Worm (Caenorhabditis elegans) whole organism, early embryonic: ENCODE results near the gene grl-13.

Experiments
- B0310.2 ChIP-seq: sonication (generic microtip); optimal IDR thresholded peaks from 2 replicates; lab custom pipeline; 2016; ENCODE audit warnings: mild to moderate bottlenecking, missing genetic modification characterization, missing compliant biosample characterization
- F13C5.2 ChIP-seq: sonication (generic microtip); optimal IDR thresholded peaks from 2 replicates; lab custom pipeline; 2017; ENCODE audit warnings: mild to moderate bottlenecking, missing genetic modification characterization, inconsistent platforms, missing compliant biosample characterization
- aly-1 ChIP-seq: sonication (generic microtip); optimal IDR thresholded peaks from 2 replicates; lab custom pipeline; 2016; ENCODE audit warnings: missing genetic modification characterization, missing compliant biosample characterization
- ama-1 ChIP-seq: fragments of 150-350 bp; optimal IDR thresholded peaks from 2 replicates; lab custom pipeline; 2014
- ceh-13 ChIP-seq: fragments of 200-800 bp; sonication (Bioruptor generic); optimal IDR thresholded peaks from 2 replicates; lab custom pipeline; 2018; ENCODE audit warnings: mild to moderate bottlenecking, missing genetic modification characterization, missing compliant biosample characterization
- ceh-36 ChIP-seq: sonication (generic microtip); optimal IDR thresholded peaks from 2 replicates; lab custom pipeline; 2016; ENCODE audit warnings: missing genetic modification characterization, inconsistent platforms, missing compliant biosample characterization
- ets-7 ChIP-seq: sonication (generic microtip); optimal IDR thresholded peaks from 2 replicates; lab custom pipeline; 2016; ENCODE audit warnings: missing genotype, missing genetic modification characterization, missing compliant biosample characterization
- flt-1 ChIP-seq: fragments of 200-800 bp; sonication (Bioruptor generic); IDR thresholded peaks from 2 replicates; pipeline ENCODE4 v1.3.6; 2022; ENCODE audit warnings: missing genetic modification characterization, missing compliant biosample characterization
- hmbx-1 ChIP-seq: sonication (generic microtip); optimal IDR thresholded peaks from 2 replicates; lab custom pipeline; 2016; ENCODE audit warnings: mild to moderate bottlenecking, missing genetic modification characterization, missing compliant biosample characterization
- hmg-4 ChIP-seq: fragments of 200-800 bp; sonication (Bioruptor generic); optimal IDR thresholded peaks from 2 replicates; lab custom pipeline; 2018; ENCODE audit warnings: mild to moderate bottlenecking, missing genetic modification characterization, missing compliant biosample characterization
- hnd-1 ChIP-seq: sonication (generic microtip); optimal IDR thresholded peaks from 2 replicates; lab custom pipeline; 2016; ENCODE audit warnings: missing genetic modification characterization, missing compliant biosample characterization
- pes-1 ChIP-seq: fragments of 200-800 bp; sonication (Bioruptor generic); IDR thresholded peaks from 2 replicates; pipeline ENCODE4 v1.3.6; 2022; ENCODE audit warnings: missing genetic modification reagents, missing genetic modification characterization, missing compliant biosample characterization
- scrt-1 ChIP-seq: fragments of 200-800 bp; sonication (Bioruptor generic); IDR thresholded peaks from 2 replicates; pipeline ENCODE4 v1.3.6; 2022; ENCODE audit warnings: missing genetic modification characterization, missing compliant biosample characterization
- sea-1 ChIP-seq: fragments of 200-800 bp; sonication (Bioruptor generic); conservative IDR thresholded peaks from 2 replicates; pipeline ENCODE4 v1.3.6; 2022; ENCODE audit warnings: missing genetic modification characterization, missing compliant biosample characterization
- tbx-11 ChIP-seq: fragments of 200-800 bp; sonication (Bioruptor generic); IDR thresholded peaks from 2 replicates; pipeline ENCODE4 v1.3.6; 2022; ENCODE audit warnings: missing genetic modification characterization, missing compliant biosample characterization
- tbx-37 ChIP-seq: fragments of 200-800 bp; sonication (Bioruptor generic); conservative IDR thresholded peaks from 2 replicates; pipeline ENCODE4 v1.3.6; 2022; ENCODE audit warnings: missing genetic modification reagents, missing genetic modification characterization, missing compliant biosample characterization
- tra-4 ChIP-seq: sonication (generic microtip); optimal IDR thresholded peaks from 2 replicates; lab custom pipeline; 2017; ENCODE audit warnings: missing genetic modification characterization, missing compliant biosample characterization

Gene grl-13

ce11 chrV:4396257-4396656, 31.8 kb upstream of the grl-13 start, which contains the start of gene F13A2.3:
F13A2.3 (minus strand) TSS chrV:4396357.
- TF ChIP-seq F13C5.2: no peak
- TF ChIP-seq ceh-13 (GFP tag; lab: Kevin White, UChicago): no peak
- TF ChIP-seq scrt-1: no peak
- no peak for TF ChIP-seq ceh-36
- TF ChIP-seq tbx-37 (GFP tag; lab: Robert Waterston, UW): no peak
- TF ChIP-seq ets-7 (tag; lab: Kevin White, UChicago): no peak
- TF ChIP-seq aly-1 (tag; lab: Kevin White, UChicago): no peak
- TF ChIP-seq hnd-1 (tag; lab: Kevin White, UChicago): no peak
- no peak for TF ChIP-seq tbx-11 (GFP tag; lab: Robert Waterston, UW)
- TF ChIP-seq B0310.2 (tag; lab: Kevin White, UChicago): no peak
- no peak for TF ChIP-seq tra-4 (tag; lab: Kevin White, UChicago)
- TF ChIP-seq sea-1 (GFP tag; lab: Robert Waterston, UW): no peak
- TF ChIP-seq flt-1 (GFP tag; lab: Robert Waterston, UW): no peak
- TF ChIP-seq hmbx-1: no peak
- no peak for TF ChIP-seq pes-1
- TF ChIP-seq hmg-4 (GFP tag; lab: Kevin White, UChicago): no peak
- no peak for TF ChIP-seq ama-1 (lab: Kevin White, UChicago)

DNA sequence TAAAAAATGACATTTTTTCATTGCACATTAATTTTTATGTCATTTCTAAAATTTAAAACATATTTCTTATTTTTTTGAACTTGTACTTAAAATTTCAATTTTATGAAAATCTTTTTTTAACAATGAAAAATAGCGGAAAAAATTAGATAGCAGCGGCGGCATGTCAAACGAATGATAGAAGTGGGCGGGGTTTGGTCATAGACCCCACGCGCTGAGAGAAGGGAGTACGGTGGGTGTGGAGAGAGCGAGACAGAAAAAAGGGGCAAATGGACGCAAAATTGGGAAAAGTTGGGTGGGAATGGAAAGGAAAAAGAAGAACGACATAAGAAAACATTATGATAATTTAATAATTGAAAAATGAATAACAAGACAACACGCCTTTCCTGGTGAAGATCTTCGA, 23.5 kb upstream of the grl-13 start:
- TF ChIP-seq ceh-13 (GFP tag; lab: Kevin White, UChicago) (no peak), hmbx-1 (no peak)

- no peak for TF ChIP-seq aly-1 (tag; lab: Kevin White, UChicago)
- no peak for TF ChIP-seq scrt-1
- TF ChIP-seq flt-1 (GFP tag; lab: Robert Waterston, UW): no peak
- no peak for TF ChIP-seq tra-4 (tag; lab: Kevin White, UChicago)
- TF ChIP-seq tbx-37 (GFP tag; lab: Robert Waterston, UW): no peak
- TF ChIP-seq hmg-4 (GFP tag; lab: Kevin White, UChicago): no peak
- no peak for TF ChIP-seq pes-1
- no peak for TF ChIP-seq tbx-11 (GFP tag; lab: Robert Waterston, UW)
- no peak for TF ChIP-seq hmbx-1
- no peak for TF ChIP-seq hnd-1 (tag; lab: Kevin White, UChicago)
- TF ChIP-seq ceh-36: no peak
- TF ChIP-seq sea-1 (GFP tag; lab: Robert Waterston, UW): no peak
- TF ChIP-seq F13C5.2: no peak
- TF ChIP-seq B0310.2 (tag; lab: Kevin White, UChicago): no peak
- no peak for TF ChIP-seq ceh-13 (GFP tag; lab: Kevin White, UChicago)
- no peak for TF ChIP-seq ets-7 (tag; lab: Kevin White, UChicago)
- no peak for TF ChIP-seq ama-1 (lab: Kevin White, UChicago)
These were observed 23.0 kb upstream of the grl-13 start, which contains the start of gene F13A2.9 for ce11 chrV:4387402-4387801. F13A2.9 (minus strand) TSS chrV:4387502.

DNA sequence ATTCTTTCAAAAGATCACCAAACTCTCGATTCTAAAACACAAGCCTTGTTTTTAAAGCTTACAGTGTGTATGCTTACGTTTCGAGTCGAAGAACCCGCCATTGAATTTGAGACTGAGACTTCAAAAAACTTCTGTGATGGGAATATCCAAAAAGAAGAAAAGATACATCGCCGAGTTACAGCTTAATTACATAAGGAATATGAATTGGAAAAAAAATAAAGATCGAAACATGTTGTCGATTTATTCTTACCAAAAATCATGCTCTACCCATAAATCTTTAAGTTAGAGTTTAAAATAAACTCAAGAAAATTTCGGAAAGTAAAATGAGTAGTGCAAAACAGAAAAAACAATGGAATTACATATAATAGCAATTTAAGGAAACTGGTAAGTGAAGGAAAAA, 21.8 kb upstream of the grl-13 start, which contains the start of gene F13A2.10:
F13A2.10 (minus strand) TSS at position 101 of the 400 bp plus-strand sequence.
- no peak for TF ChIP-seq ceh-13 (GFP tag; lab: Kevin White, UChicago)
- TF ChIP-seq ama-1 (lab: Kevin White, UChicago): no peak
- TF ChIP-seq F13C5.2: no peak
- no peak for TF ChIP-seq hmg-4 (GFP tag; lab: Kevin White, UChicago)
- TF ChIP-seq B0310.2 (tag; lab: Kevin White, UChicago): no peak

DNA sequence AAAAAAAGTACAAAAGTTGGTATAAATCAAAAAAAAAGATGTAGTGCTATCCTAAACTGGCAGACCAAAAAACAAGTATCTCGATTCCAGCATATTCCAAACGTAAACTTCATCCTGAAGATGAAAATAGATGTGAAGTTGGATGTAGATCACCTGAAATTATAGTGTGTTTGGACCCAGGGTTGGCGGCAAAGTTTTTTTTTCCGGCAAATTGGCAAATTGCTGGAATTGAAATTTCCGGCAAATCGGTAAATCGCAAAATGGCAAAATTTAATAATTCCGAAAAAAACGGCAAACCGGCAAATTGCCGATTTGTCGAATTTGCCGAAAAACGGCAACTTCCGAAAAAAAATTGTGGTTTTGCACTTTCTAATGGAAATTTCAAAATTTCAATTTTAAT, 20.1 kb upstream of the grl-13 start, which contains the start of gene F13A2.2:
F13A2.2 (minus strand) TSS at position 101 of the 400 bp plus-strand sequence.
- TF ChIP-seq sea-1 (GFP tag; lab: Robert Waterston, UW) (no peak), pes-1 (no peak), ceh-13 (GFP tag; lab: Kevin White, UChicago) (no peak)

DNA sequence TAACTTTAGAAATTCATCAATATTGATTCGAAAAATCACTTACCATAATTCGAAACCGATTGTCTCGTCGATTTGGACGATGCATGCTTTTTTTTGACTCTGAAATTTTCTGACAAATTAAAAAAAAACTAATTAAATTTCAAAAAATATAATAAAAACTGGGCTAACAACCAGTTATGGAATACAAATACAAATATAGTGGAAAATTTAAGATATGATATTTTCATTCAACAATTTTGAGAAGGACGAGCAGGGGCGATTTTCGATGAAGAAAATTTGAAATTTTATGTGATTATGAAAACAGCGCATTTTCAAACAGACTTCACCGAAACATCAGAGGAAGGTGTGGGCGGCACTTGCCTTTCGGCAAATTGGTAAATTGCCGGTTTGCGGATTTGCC, 17.9 kb upstream of the grl-13 start, which contains the start of gene F13A2.1:
F13A2.1 (minus strand) TSS at position 101 of the 400 bp plus-strand sequence.
- no peak for TF ChIP-seq pes-1
- no peak for TF ChIP-seq hmbx-1
- no peak for TF ChIP-seq sea-1 (GFP tag; lab: Robert Waterston, UW)
- no peak for TF ChIP-seq flt-1 (GFP tag; lab: Robert Waterston, UW)
- no peak for TF ChIP-seq tra-4 (tag; lab: Kevin White, UChicago)
- TF ChIP-seq ets-7 (tag; lab: Kevin White, UChicago): no peak
- no peak for TF ChIP-seq tbx-11 (GFP tag; lab: Robert Waterston, UW)

DNA sequence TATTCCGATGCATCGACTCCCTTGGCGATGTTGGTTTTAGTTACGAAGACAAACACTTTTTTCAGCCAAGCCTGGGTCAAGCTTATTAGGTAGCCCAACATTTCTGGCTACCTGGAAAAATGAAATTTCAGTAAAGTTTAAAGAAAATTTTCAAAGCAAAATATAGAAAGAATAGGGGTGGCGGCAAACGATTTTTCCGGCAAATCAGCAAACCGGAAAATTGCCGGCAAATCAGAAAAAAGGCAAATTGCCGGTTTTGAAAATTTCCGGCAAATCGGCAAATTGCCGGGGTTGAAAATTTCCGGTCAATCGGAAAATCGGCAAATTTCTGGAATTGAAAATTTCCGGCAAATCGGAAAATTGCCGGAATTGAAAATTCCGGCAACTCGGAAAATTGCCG, 13.2 kb upstream of the grl-13 start, which contains the start of gene F32D1.8:
F32D1.8 (minus strand) TSS at position 101 of the 400 bp plus-strand sequence.
- no peak for TF ChIP-seq aly-1 (tag; lab: Kevin White, UChicago)
- no peak for TF ChIP-seq B0310.2 (tag; lab: Kevin White, UChicago)
- no peak for TF ChIP-seq tra-4 (tag; lab: Kevin White, UChicago)
- no peak for TF ChIP-seq scrt-1
- no peak for TF ChIP-seq ets-7 (tag; lab: Kevin White, UChicago)
- no peak for TF ChIP-seq ceh-36
- no peak for TF ChIP-seq sea-1 (GFP tag; lab: Robert Waterston, UW)

- no peak for TF ChIP-seq B0310.2 (tag; lab: Kevin White, UChicago)
- TF ChIP-seq sea-1 (GFP tag; lab: Robert Waterston, UW): no peak
- no peak for TF ChIP-seq scrt-1
- TF ChIP-seq aly-1 (tag; lab: Kevin White, UChicago): no peak
- no peak for TF ChIP-seq ceh-13 (GFP tag; lab: Kevin White, UChicago)
- no peak for TF ChIP-seq ama-1 (lab: Kevin White, UChicago)
- TF ChIP-seq tbx-37 (GFP tag; lab: Robert Waterston, UW): no peak
- no peak for TF ChIP-seq ceh-36
- TF ChIP-seq F13C5.2: no peak
- no peak for TF ChIP-seq hmg-4 (GFP tag; lab: Kevin White, UChicago)
- no peak for TF ChIP-seq hnd-1 (tag; lab: Kevin White, UChicago)
- no peak for TF ChIP-seq flt-1 (GFP tag; lab: Robert Waterston, UW)
- no peak for TF ChIP-seq tra-4 (tag; lab: Kevin White, UChicago)
- no peak for TF ChIP-seq ets-7 (tag; lab: Kevin White, UChicago)
- TF ChIP-seq tbx-11 (GFP tag; lab: Robert Waterston, UW): no peak
- TF ChIP-seq hmbx-1: no peak
These were observed 11.6 kb upstream of the grl-13 start, which contains the start of gene F32D1.7 for ce11 chrV:4375807-4376564. F32D1.7 (minus strand) TSS chrV:4376173.
